3 worm cellular contexts compared by ENCODE assay signal in genomic region chrV:18576128-18576527, ce11.
A peak's percentile ranks its signal among the peaks of the same experiment; 100 is the strongest.
TF ChIP-seq lines count a peak whose summit lies in the region.

No protein-coding gene starts in this region.

TF ChIP-seq in whole organism, L3 larva, 47 proteins besides CTCF, POLR2A, EP300 and RAD21:
- no peak for TF ChIP-seq nhr-11 (tag; optimal IDR thresholded peaks at IDR 0.05; lab: Kevin White, UChicago)
- peak; percentile 29 for TF ChIP-seq ama-1 (optimal IDR thresholded peaks at IDR 0.05; lab: Kevin White, UChicago)
- TF ChIP-seq nhr-237 (tag; optimal IDR thresholded peaks at IDR 0.05; lab: Kevin White, UChicago) = no peak
- TF ChIP-seq pha-4 (tag; optimal IDR thresholded peaks at IDR 0.05; lab: Kevin White, UChicago) = no peak
- TF ChIP-seq mml-1 (tag; optimal IDR thresholded peaks at IDR 0.05; lab: Kevin White, UChicago) = no peak
- TF ChIP-seq elt-2 (tag; optimal IDR thresholded peaks at IDR 0.05; lab: Kevin White, UChicago) = peak; percentile 16
- no peak for TF ChIP-seq nhr-76 (tag; optimal IDR thresholded peaks at IDR 0.05; lab: Kevin White, UChicago)
- peak; percentile 50 for TF ChIP-seq lsy-12 (tag; optimal IDR thresholded peaks at IDR 0.05; lab: Kevin White, UChicago)
- TF ChIP-seq fkh-10 (GFP tag; optimal IDR thresholded peaks at IDR 0.05; lab: Kevin White, UChicago) = no peak
- no peak for TF ChIP-seq skn-1 (tag; optimal IDR thresholded peaks at IDR 0.05; lab: Kevin White, UChicago)
TF ChIP-seq in whole organism, L3 larva: peak in this region for 3.

TF ChIP-seq in whole organism, L4 larva, 104 proteins besides CTCF, POLR2A, EP300 and RAD21:
- TF ChIP-seq lir-3 (tag; optimal IDR thresholded peaks at IDR 0.05; lab: Kevin White, UChicago) (no peak), mes-2 (tag; optimal IDR thresholded peaks at IDR 0.05; lab: Kevin White, UChicago; ENCODE audit: poor library complexity, severe bottlenecking) (no peak), F26F4.8 (GFP tag; conservative IDR thresholded peaks at IDR 0.05; lab: Robert Waterston, UW) (no peak), php-3 (GFP tag; IDR thresholded peaks at IDR 0.05; lab: Robert Waterston, UW) (0 out of 2 replicates have a peak, but pooled peaks have one; percentile 43), madf-9 (GFP tag; conservative IDR thresholded peaks at IDR 0.05; lab: Robert Waterston, UW) (no peak), ceh-32 (tag; optimal IDR thresholded peaks at IDR 0.05; lab: Kevin White, UChicago; ENCODE audit: poor library complexity) (no peak), zfp-3 (GFP tag; conservative IDR thresholded peaks at IDR 0.05; lab: Robert Waterston, UW) (0 out of 2 replicates have a peak, but pooled peaks have one; percentile 12), ZK337.2 (GFP tag; IDR thresholded peaks at IDR 0.05; lab: Robert Waterston, UW) (no peak), hlh-11 (tag; optimal IDR thresholded peaks at IDR 0.05; lab: Kevin White, UChicago) (no peak), vab-7 (GFP tag; IDR thresholded peaks at IDR 0.05; lab: Robert Waterston, UW) (no peak), spr-3 (GFP tag; optimal IDR thresholded peaks at IDR 0.05; lab: Kevin White, UChicago) (peak; percentile 44), lin-29 (GFP tag; IDR thresholded peaks at IDR 0.05; lab: Robert Waterston, UW) (no peak), T26A8.4 (GFP tag; IDR thresholded peaks at IDR 0.05; lab: Robert Waterston, UW) (peak; percentile 36; the same call in 1 of the 2 replicates), nhr-42 (GFP tag; IDR thresholded peaks at IDR 0.05; lab: Robert Waterston, UW) (0 out of 2 replicates have a peak, but pooled peaks have one; percentile 15), egl-27 (tag; optimal IDR thresholded peaks at IDR 0.05; lab: Kevin White, UChicago) (no peak), daf-8 (GFP tag; IDR thresholded peaks at IDR 0.05; lab: Robert Waterston, UW) (no peak), ceh-82 (tag; optimal IDR thresholded peaks at IDR 0.05; lab: Kevin White, UChicago) (no peak), dve-1 (tag; optimal IDR thresholded peaks at IDR 0.05; lab: Kevin White, UChicago; ENCODE audit: insufficient read depth) (peak; percentile 14), sdz-12 (GFP tag; optimal IDR thresholded peaks at IDR 0.05; lab: Kevin White, UChicago) (peak; percentile 69), tag-97 (GFP tag; IDR thresholded peaks at IDR 0.05; lab: Robert Waterston, UW) (no peak)

TF ChIP-seq in whole organism, young adult, 124 proteins besides CTCF, POLR2A, EP300 and RAD21:
- TF ChIP-seq chd-7 (tag; optimal IDR thresholded peaks at IDR 0.05; lab: Kevin White, UChicago) (peak; percentile 23), F52B5.7 (tag; optimal IDR thresholded peaks at IDR 0.05; lab: Kevin White, UChicago) (peak; percentile 4), atf-7 (tag; optimal IDR thresholded peaks at IDR 0.05; lab: Kevin White, UChicago) (peak; percentile 63), Y53G8AR.9 (GFP tag; conservative IDR thresholded peaks at IDR 0.05; lab: Robert Waterston, UW) (0 out of 2 replicates have a peak, but pooled peaks have one; percentile 56), Y53F4B.3 (GFP tag; IDR thresholded peaks at IDR 0.05; lab: Robert Waterston, UW) (no peak), sptf-2 (GFP tag; optimal IDR thresholded peaks at IDR 0.05; lab: Kevin White, UChicago) (no peak), pbrm-1 (GFP tag; IDR thresholded peaks at IDR 0.05; lab: Robert Waterston, UW) (peak; percentile 26; the same call in 1 of the 2 replicates), madf-3 (GFP tag; IDR thresholded peaks at IDR 0.05; lab: Robert Waterston, UW) (0 out of 2 replicates have a peak, but pooled peaks have one; percentile 15), F22D6.2 (tag; optimal IDR thresholded peaks at IDR 0.05; lab: Kevin White, UChicago) (no peak)
